Fruit fly (Drosophila melanogaster) whole organism, embryonic: Measurements from ENCODE around the gene CG46244.

Experiments
- ATbp ChIP-seq: fragments of 200-800 bp; sonication (Bioruptor generic); optimal IDR thresholded peaks from 2 replicates; lab custom pipeline; 2017; ENCODE audit warnings: missing biosample characterization, mild to moderate bottlenecking, missing genetic modification characterization, missing genetic modification reagents
- CG10431 ChIP-seq: fragments of 200-800 bp; sonication (Bioruptor generic); optimal IDR thresholded peaks from 3 replicates; lab custom pipeline; 2018; ENCODE audit warnings: missing biosample characterization, mild to moderate bottlenecking, missing genetic modification characterization
- CG11093 ChIP-seq: fragments of 200-800 bp; sonication (Bioruptor generic); IDR thresholded peaks from 3 replicates; pipeline ENCODE4 v1.3.6; 2022; ENCODE audit warnings: missing biosample characterization, missing genetic modification characterization
- CG11695 ChIP-seq: fragments of 200-800 bp; sonication (Bioruptor generic); IDR thresholded peaks from 3 replicates; pipeline ENCODE4 v1.3.6; 2022; ENCODE audit warnings: missing biosample characterization, missing genetic modification characterization
- CG13123 ChIP-seq: fragments of 200-800 bp; sonication (Bioruptor generic); optimal IDR thresholded peaks from 2 replicates; lab custom pipeline; 2016; ENCODE audit warnings: missing biosample characterization, missing genetic modification characterization
- CG16863 ChIP-seq: fragments of 200-800 bp; sonication (Bioruptor generic); optimal IDR thresholded peaks from 3 replicates; lab custom pipeline; 2016; ENCODE audit warnings: missing biosample characterization, missing genetic modification characterization
- CG17328 ChIP-seq: fragments of 200-800 bp; sonication (Bioruptor generic); IDR thresholded peaks from 2 replicates; pipeline ENCODE4 v1.3.6; 2022; ENCODE audit warnings: missing biosample characterization, missing genetic modification characterization
- CG18619 ChIP-seq: fragments of 200-800 bp; sonication (Bioruptor generic); optimal IDR thresholded peaks from 3 replicates; lab custom pipeline; 2017; ENCODE audit warnings: missing biosample characterization, mild to moderate bottlenecking, missing genetic modification characterization
- CG2116 ChIP-seq: fragments of 200-800 bp; sonication (Bioruptor generic); optimal IDR thresholded peaks from 3 replicates; lab custom pipeline; 2018; ENCODE audit warnings: missing biosample characterization, mild to moderate bottlenecking, missing genetic modification characterization
- CG2199 ChIP-seq: fragments of 200-800 bp; sonication (Bioruptor generic); IDR thresholded peaks from 3 replicates; pipeline ENCODE4 v1.3.6; 2022; ENCODE audit warnings: missing biosample characterization, missing genetic modification characterization
- CG30431 ChIP-seq: fragments of 200-800 bp; sonication (Bioruptor generic); optimal IDR thresholded peaks from 2 replicates; lab custom pipeline; 2017; ENCODE audit warnings: missing biosample characterization, missing genetic modification characterization
- CG3163 ChIP-seq: fragments of 200-800 bp; sonication (Bioruptor generic); optimal IDR thresholded peaks from 3 replicates; lab custom pipeline; 2016; ENCODE audit warnings: missing biosample characterization, missing genetic modification characterization
- CG32532 ChIP-seq: fragments of 200-800 bp; sonication (Bioruptor generic); IDR thresholded peaks from 2 replicates; pipeline ENCODE4 v1.3.6; 2022; ENCODE audit warnings: missing biosample characterization, missing genetic modification characterization
- CG6683 ChIP-seq: fragments of 200-800 bp; sonication (Bioruptor generic); optimal IDR thresholded peaks from 2 replicates; lab custom pipeline; 2017; ENCODE audit warnings: missing biosample characterization, mild to moderate bottlenecking, missing genetic modification characterization, missing genetic modification reagents
- CG8359 ChIP-seq: fragments of 200-800 bp; sonication (Bioruptor generic); optimal IDR thresholded peaks from 2 replicates; lab custom pipeline; 2017; ENCODE audit warnings: missing biosample characterization, mild to moderate bottlenecking, missing genetic modification characterization, borderline replicate concordance
- CG8478 ChIP-seq: fragments of >200 bp; optimal IDR thresholded peaks from 2 replicates; lab custom pipeline; 2018
- CTCF ChIP-seq: fragments of 200-800 bp; sonication (Bioruptor generic); optimal IDR thresholded peaks from 2 replicates; lab custom pipeline; 2017; ENCODE audit warnings: missing biosample characterization, mild to moderate bottlenecking, missing genetic modification characterization, moderate library complexity
- Elba2 ChIP-seq: fragments of 200-800 bp; sonication (Bioruptor generic); optimal IDR thresholded peaks from 3 replicates; lab custom pipeline; 2016; ENCODE audit warnings: missing biosample characterization, missing genetic modification characterization
- Ets65A ChIP-seq: fragments of 200-800 bp; sonication (Bioruptor generic); peaks from one replicate; lab custom pipeline; 2016; ENCODE audit warnings: missing biosample characterization, missing genetic modification characterization
- Lim3 ChIP-seq: fragments of 200-800 bp; sonication (Bioruptor generic); IDR thresholded peaks from 2 replicates; pipeline ENCODE4 v1.3.6; 2022; ENCODE audit warnings: missing biosample characterization, missing genetic modification characterization
- Oli ChIP-seq: fragments of 200-800 bp; sonication (Bioruptor generic); optimal IDR thresholded peaks from 2 replicates; lab custom pipeline; 2018; ENCODE audit warnings: missing biosample characterization, mild to moderate bottlenecking, missing genetic modification characterization, moderate library complexity
- PHDP ChIP-seq: fragments of 200-800 bp; sonication (Bioruptor generic); optimal IDR thresholded peaks from 3 replicates; lab custom pipeline; 2018; ENCODE audit warnings: missing biosample characterization, mild to moderate bottlenecking, missing genetic modification characterization, moderate library complexity
- Sox100B ChIP-seq: fragments of 200-800 bp; sonication (Bioruptor generic); optimal IDR thresholded peaks from 3 replicates; lab custom pipeline; 2018; ENCODE audit warnings: missing biosample characterization, mild to moderate bottlenecking, missing genetic modification characterization
- Sry-β ChIP-seq: fragments of 200-800 bp; sonication (Bioruptor generic); optimal IDR thresholded peaks from 2 replicates; lab custom pipeline; 2018; ENCODE audit warnings: missing biosample characterization, mild to moderate bottlenecking, missing genetic modification characterization, moderate library complexity
- Ssrp ChIP-seq: fragments of 200-800 bp; sonication (Bioruptor generic); optimal IDR thresholded peaks from 2 replicates; lab custom pipeline; 2018; ENCODE audit warnings: missing biosample characterization, mild to moderate bottlenecking, missing genetic modification characterization, moderate library complexity
- Xbp1 ChIP-seq: fragments of 200-800 bp; sonication (Bioruptor generic); optimal IDR thresholded peaks from 3 replicates; lab custom pipeline; 2016; ENCODE audit warnings: missing biosample characterization, mild to moderate bottlenecking, missing genetic modification characterization
- abd-A ChIP-seq: fragments of 200-800 bp; sonication (Bioruptor generic); optimal IDR thresholded peaks from 3 replicates; lab custom pipeline; 2019; ENCODE audit warnings: missing biosample characterization, mild to moderate bottlenecking, missing genetic modification characterization, moderate library complexity
- al ChIP-seq: fragments of 200-800 bp; sonication (Bioruptor generic); IDR thresholded peaks from 2 replicates; pipeline ENCODE4 v1.3.6; 2022; ENCODE audit warnings: missing biosample characterization, missing genetic modification characterization
- bab2 ChIP-seq: fragments of 200-800 bp; sonication (Bioruptor generic); optimal IDR thresholded peaks from 2 replicates; lab custom pipeline; 2016; ENCODE audit warnings: missing biosample characterization, missing genetic modification characterization
- bigmax ChIP-seq: fragments of 200-800 bp; sonication (Bioruptor generic); optimal IDR thresholded peaks from 2 replicates; lab custom pipeline; 2018; ENCODE audit warnings: missing biosample characterization, mild to moderate bottlenecking, missing genetic modification characterization
- bsh ChIP-seq, 2 experiments: fragments of 200-800 bp; sonication (Bioruptor generic); optimal IDR thresholded peaks; 2 replicates each; lab custom pipeline; 2017 to 2018; ENCODE audit warnings: mild to moderate bottlenecking in 2 of 2, missing biosample characterization in 2 of 2, missing genetic modification characterization in 2 of 2, moderate library complexity in 1 of 2
- cad ChIP-seq: fragments of >200 bp; optimal IDR thresholded peaks from 2 replicates; lab custom pipeline; 2017; ENCODE audit warnings: missing biosample characterization, missing genetic modification characterization
- chif ChIP-seq, 2 experiments: fragments of 200-800 bp; sonication (Bioruptor generic); optimal IDR thresholded peaks; 3 replicates each; lab custom pipeline; 2016; ENCODE audit warnings: missing biosample characterization in 2 of 2, missing genetic modification characterization in 2 of 2
- chinmo ChIP-seq: fragments of 200-800 bp; sonication (Bioruptor generic); IDR thresholded peaks from 4 replicates; pipeline ENCODE4 v1.3.6; 2022; ENCODE audit warnings: missing biosample characterization, missing genetic modification characterization; ENCODE audit not compliant: partially characterized antibody
- dan ChIP-seq: fragments of 200-800 bp; sonication (Bioruptor generic); IDR thresholded peaks from 2 replicates; pipeline ENCODE4 v1.3.6; 2022; ENCODE audit warnings: missing biosample characterization, missing genetic modification characterization
- dmrt99B ChIP-seq: fragments of 200-800 bp; sonication (Bioruptor generic); optimal IDR thresholded peaks from 2 replicates; lab custom pipeline; 2018; ENCODE audit warnings: missing biosample characterization, mild to moderate bottlenecking, missing genetic modification characterization, moderate library complexity
- emc ChIP-seq: fragments of 200-800 bp; sonication (Bioruptor generic); optimal IDR thresholded peaks from 2 replicates; lab custom pipeline; 2016; ENCODE audit warnings: missing biosample characterization, missing genetic modification characterization
- gt ChIP-seq: fragments of 200-800 bp; sonication (Bioruptor generic); IDR thresholded peaks from 2 replicates; pipeline ENCODE4 v1.3.6; 2022; ENCODE audit warnings: missing biosample characterization, missing genetic modification characterization
- jing ChIP-seq: fragments of 200-800 bp; sonication (Bioruptor generic); optimal IDR thresholded peaks from 2 replicates; lab custom pipeline; 2018; ENCODE audit warnings: missing biosample characterization, mild to moderate bottlenecking, missing genetic modification characterization
- lola ChIP-seq, 3 experiments: fragments of >200 bp in 2 of 3; fragments of 200-800 bp in 1 of 3; sonication (Bioruptor generic) in 1 of 3; optimal IDR thresholded peaks; 2 replicates each; lab custom pipeline; 2017 to 2019; ENCODE audit warnings: missing biosample characterization in 3 of 3, missing genetic modification characterization in 3 of 3, mild to moderate bottlenecking in 1 of 3, moderate library complexity in 1 of 3
- sim ChIP-seq: fragments of 200-800 bp; sonication (Bioruptor generic); IDR thresholded peaks from 2 replicates; pipeline ENCODE4 v1.3.6; 2022; ENCODE audit warnings: missing biosample characterization, missing genetic modification characterization
- sqz ChIP-seq: fragments of 200-800 bp; sonication (Bioruptor generic); optimal IDR thresholded peaks from 3 replicates; lab custom pipeline; 2018; ENCODE audit warnings: missing biosample characterization, mild to moderate bottlenecking, missing genetic modification characterization
- toy ChIP-seq: fragments of 200-800 bp; sonication (Bioruptor generic); IDR thresholded peaks from 2 replicates; pipeline ENCODE4 v1.3.6; 2022; ENCODE audit warnings: missing biosample characterization, missing genetic modification characterization
- unpg ChIP-seq: fragments of 200-800 bp; sonication (Bioruptor generic); optimal IDR thresholded peaks from 3 replicates; lab custom pipeline; 2018; ENCODE audit warnings: missing biosample characterization, mild to moderate bottlenecking, missing genetic modification characterization, moderate library complexity

CG46244 gene

dm6 chr2L:19634008-19634407 is 27.6 kb downstream of the CG46244 start:
- TF ChIP-seq CTCF (GFP tag; lab: Kevin White, UChicago) (peak; percentile 69), PHDP (no peak), unpg (GFP tag; lab: Kevin White, UChicago) (no peak), dmrt99B (tag; lab: Kevin White, UChicago) (no peak), bigmax (GFP tag; lab: Kevin White, UChicago) (no peak)
- TF ChIP-seq, all 482 proteins: peak for 1

DNA sequence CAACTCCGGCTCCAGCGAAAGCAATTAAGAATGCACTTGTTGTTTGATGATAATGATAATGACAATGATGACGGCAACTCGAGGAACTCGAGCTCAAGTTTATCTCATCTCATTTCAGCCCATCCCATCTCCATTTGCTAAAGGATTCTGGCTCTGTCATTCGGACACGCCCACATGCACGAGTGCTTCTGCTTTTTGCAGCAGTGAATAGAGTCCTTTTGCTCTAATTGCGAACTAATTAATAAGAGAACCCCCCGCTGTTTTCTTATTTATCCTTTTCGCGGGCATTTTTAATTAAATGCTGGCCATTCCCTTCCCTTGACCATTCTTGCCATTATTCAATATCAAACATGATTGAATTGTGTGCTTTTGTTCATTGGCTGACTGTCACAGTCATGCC is 72.0 kb downstream of the CG46244 start:
- peak; percentile 91 for TF ChIP-seq Ets65A (GFP tag; lab: Kevin White, UChicago)
- TF ChIP-seq bsh (GFP tag; optimal IDR thresholded peaks at IDR 0.05; lab: Kevin White, UChicago): no peak

dm6 chr2L:19682533-19682932 is 76.2 kb downstream of the CG46244 start:
- no peak for TF ChIP-seq ATbp (GFP tag; lab: Kevin White, UChicago)
- peak; percentile 69 for TF ChIP-seq CTCF (GFP tag; lab: Kevin White, UChicago)

DNA sequence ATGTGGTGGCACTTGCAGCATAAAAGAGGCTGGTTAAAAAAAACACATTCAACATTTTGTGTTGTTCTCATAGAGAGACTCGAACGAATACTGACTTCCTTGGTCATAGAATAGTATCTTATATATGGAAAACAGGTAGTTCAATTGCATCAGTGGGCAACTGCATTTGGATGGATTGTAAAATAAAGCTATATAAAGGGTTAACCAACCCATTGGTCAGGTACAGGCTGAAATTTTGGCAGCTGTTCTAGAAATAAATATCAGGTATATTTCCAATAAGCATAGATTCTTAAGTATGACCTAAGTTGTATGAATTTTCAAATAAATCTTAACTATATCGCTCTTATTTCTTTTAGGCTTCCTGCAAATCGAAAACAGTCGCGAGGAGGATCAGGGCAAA is 94.5 kb downstream of the CG46244 start, which contains the start of gene scw:
TSS of gene scw (minus strand) at position 101 of the 400 bp plus-strand sequence.
- peak; percentile 47 for TF ChIP-seq Elba2 (GFP tag; lab: Kevin White, UChicago)
- no peak for TF ChIP-seq emc (GFP tag; lab: Kevin White, UChicago)

DNA sequence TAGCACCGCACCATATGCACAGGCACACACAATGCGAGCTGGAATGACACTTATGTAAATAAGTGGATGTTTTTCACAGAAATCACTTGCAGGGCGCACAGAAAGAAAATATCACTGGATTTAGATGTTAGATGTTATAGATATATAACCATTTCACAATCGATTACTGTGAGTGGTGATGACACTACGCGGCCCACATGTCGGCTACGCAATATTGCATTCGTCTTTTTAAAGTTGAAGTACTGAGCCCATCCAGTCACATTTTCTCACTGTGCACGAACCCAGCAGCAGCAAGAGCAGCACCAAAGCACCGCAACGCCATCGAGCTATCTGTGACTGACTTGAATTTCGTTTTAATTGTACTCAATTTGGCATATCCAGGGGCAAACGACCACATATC is 116.1 kb downstream of the CG46244 start:
- TF ChIP-seq cad (no peak), gt (GFP tag; lab: Robert Waterston, UW) (no peak), CG30431 (GFP tag; lab: Kevin White, UChicago) (peak; percentile 5), Sry-β (GFP tag; lab: Kevin White, UChicago) (no peak), sqz (GFP tag; lab: Kevin White, UChicago) (no peak), CG32532 (GFP tag; lab: Robert Waterston, UW) (no peak), toy (GFP tag; lab: Robert Waterston, UW) (no peak), CG6683 (GFP tag; lab: Kevin White, UChicago) (no peak), CG13123 (no peak), CG18619 (GFP tag; lab: Kevin White, UChicago) (no peak), CG2199 (GFP tag; lab: Robert Waterston, UW) (no peak), CG16863 (no peak), jing (peak; percentile 29), CG11093 (GFP tag; lab: Robert Waterston, UW) (0 out of 3 replicates have a peak, but pooled peaks have one; percentile 31), chif (GFP tag; optimal IDR thresholded peaks at IDR 0.05; lab: Kevin White, UChicago) (peak in 1 of 2 experiments; percentile 29), al (GFP tag; lab: Robert Waterston, UW) (no peak), CG2116 (GFP tag; lab: Kevin White, UChicago) (no peak), sim (no peak), CG10431 (no peak), bab2 (no peak), Xbp1 (GFP tag; lab: Kevin White, UChicago) (peak; percentile 15), chinmo (GFP tag; lab: Robert Waterston, UW) (no peak), CG11695 (no peak), CG3163 (GFP tag; lab: Kevin White, UChicago) (no peak), lola (GFP tag; optimal IDR thresholded peaks at IDR 0.05; lab: Kevin White, UChicago) (peak in 1 of 3 experiments; percentile 19), CG8359 (GFP tag; lab: Kevin White, UChicago) (no peak), Ssrp (peak; percentile 9), Oli (tag; lab: Kevin White, UChicago) (no peak), Sox100B (no peak), Lim3 (no peak), CG8478 (no peak), abd-A (tag; lab: Kevin White, UChicago) (no peak), dan (GFP tag; lab: Robert Waterston, UW) (no peak), CG17328 (GFP tag; lab: Robert Waterston, UW) (0 out of 2 replicates have a peak, but pooled peaks have one; percentile 60)
